Worm (Caenorhabditis elegans) whole organism, L4 larva: ENCODE data around the gene C17B7.14.

Experiments
- R02D3.7 ChIP-seq: fragments of 150-350 bp; sonication (generic microtip); optimal IDR thresholded peaks from 3 replicates; lab custom pipeline; 2014; ENCODE audit warnings: missing biosample characterization, missing genetic modification characterization
- daf-12 ChIP-seq: fragments of 150-350 bp; optimal IDR thresholded peaks from 2 replicates; lab custom pipeline; 2014; ENCODE audit warnings: missing biosample characterization, missing genetic modification reagents, missing genetic modification characterization
- egl-43 ChIP-seq: fragments of 200-800 bp; sonication (Bioruptor generic); IDR thresholded peaks from 2 replicates; pipeline ENCODE4 v1.3.6; 2022; ENCODE audit warnings: missing genetic modification reagents, missing genetic modification characterization, missing compliant biosample characterization
- nhr-237 ChIP-seq: sonication (generic microtip); optimal IDR thresholded peaks from 2 replicates; lab custom pipeline; 2017; ENCODE audit warnings: missing biosample characterization, missing genetic modification characterization
- unc-130 ChIP-seq: sonication (generic microtip); optimal IDR thresholded peaks from 2 replicates; lab custom pipeline; 2016; ENCODE audit warnings: missing genetic modification reagents, missing genetic modification characterization, missing compliant biosample characterization
- unc-39 ChIP-seq: sonication (generic microtip); optimal IDR thresholded peaks from 2 replicates; lab custom pipeline; 2017; ENCODE audit warnings: missing biosample characterization, missing genetic modification characterization
- zag-1 ChIP-seq: fragments of 150-350 bp; optimal IDR thresholded peaks from 2 replicates; lab custom pipeline; 2014; ENCODE audit warnings: missing biosample characterization, missing genetic modification characterization

DNA sequence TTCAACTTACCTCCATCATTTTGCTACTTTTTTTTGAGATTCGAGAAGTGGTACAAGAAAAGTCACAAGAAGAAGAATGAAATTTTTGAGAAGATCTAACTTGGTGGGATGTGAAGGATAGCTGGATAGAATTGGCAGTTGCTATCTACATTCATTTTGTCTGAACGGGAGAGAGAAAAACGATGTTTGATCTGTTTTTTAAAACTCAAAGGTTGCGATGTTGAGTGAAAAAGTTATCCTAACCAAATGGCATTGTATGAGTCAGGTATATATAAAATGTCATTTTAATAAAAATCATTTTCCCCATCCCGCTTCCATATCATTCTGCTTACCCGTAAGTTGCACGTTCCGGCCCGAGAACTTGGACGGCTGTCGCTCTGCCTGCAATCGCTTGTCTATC, 31.1 kb downstream of the C17B7.14 start, which contains the start of gene F35F10.6:
- TF ChIP-seq nhr-237 (tag; lab: Kevin White, UChicago), result no peak
- no peak for TF ChIP-seq unc-130 (GFP tag; lab: Kevin White, UChicago)
- no peak for TF ChIP-seq daf-12 (tag; lab: Kevin White, UChicago)
- no peak for TF ChIP-seq unc-39 (tag; lab: Kevin White, UChicago)
- TF ChIP-seq zag-1 (tag; lab: Kevin White, UChicago), result no peak
- no peak for TF ChIP-seq R02D3.7
- TF ChIP-seq egl-43, result no peak
